Fruit fly (Drosophila melanogaster): ENCODE data around the gene CkIIalpha-i1.

CkIIalpha-i1 gene

dm6 chr3L:15816714-15817113, at the start of gene CkIIalpha-i1 (continued):
- TF ChIP-seq CG7556 (GFP tag; optimal IDR thresholded peaks at IDR 0.05) (no peak), vnd (GFP tag; IDR thresholded peaks at IDR 0.05; ENCODE audit: partially characterized antibody) (peak; percentile 97), CG7372 (GFP tag; IDR thresholded peaks at IDR 0.05) (no peak), klu (GFP tag; IDR thresholded peaks at IDR 0.05) (no peak), BEAF-32 (GFP tag; optimal IDR thresholded peaks at IDR 0.05) (peak; percentile 80), Dad (GFP tag; optimal IDR thresholded peaks at IDR 0.05) (no peak), btn (GFP tag; optimal IDR thresholded peaks at IDR 0.05) (no peak), MBD-R2 (GFP tag; IDR thresholded peaks at IDR 0.05) (peak; percentile 58), Stat92E (GFP tag; optimal IDR thresholded peaks at IDR 0.05) (no peak), sr (GFP tag; IDR thresholded peaks at IDR 0.05) (no peak), Dek (tag; optimal IDR thresholded peaks at IDR 0.05) (no peak), CG17328 (GFP tag; IDR thresholded peaks at IDR 0.05) (no peak), slbo (GFP tag; IDR thresholded peaks at IDR 0.05) (no peak), Side (GFP tag; optimal IDR thresholded peaks at IDR 0.05) (no peak), CG13775 (GFP tag; optimal IDR thresholded peaks at IDR 0.05) (no peak), bcd (GFP tag; optimal IDR thresholded peaks at IDR 0.05) (no peak), CG8765 (GFP tag; IDR thresholded peaks at IDR 0.05) (no peak), Taf1 (GFP tag; IDR thresholded peaks at IDR 0.05) (no peak), CG15514 (GFP tag; optimal IDR thresholded peaks at IDR 0.05) (no peak), peb (GFP tag; IDR thresholded peaks at IDR 0.05) (no peak), seq (GFP tag; IDR thresholded peaks at IDR 0.05) (no peak), HLH3B (GFP tag; IDR thresholded peaks at IDR 0.05) (no peak), Antp (GFP tag; optimal IDR thresholded peaks at IDR 0.05) (no peak), CG3838 (GFP tag; optimal IDR thresholded peaks at IDR 0.05) (no peak), CG2120 (GFP tag; optimal IDR thresholded peaks at IDR 0.05) (no peak), tin (GFP tag; optimal IDR thresholded peaks at IDR 0.05) (no peak), CG14441 (GFP tag; IDR thresholded peaks at IDR 0.05) (no peak), unpg (GFP tag; optimal IDR thresholded peaks at IDR 0.05) (no peak), Chrac-16 (GFP tag; optimal IDR thresholded peaks at IDR 0.05) (no peak), CG15601 (tag; optimal IDR thresholded peaks at IDR 0.05) (no peak), chn (GFP tag; optimal IDR thresholded peaks at IDR 0.05) (no peak), CG12104 (GFP tag; optimal IDR thresholded peaks at IDR 0.05) (no peak), h (optimal IDR thresholded peaks at IDR 0.05) (no peak), ind (GFP tag; optimal IDR thresholded peaks at IDR 0.05) (no peak), trem (tag; optimal IDR thresholded peaks at IDR 0.05) (peak; percentile 22), CG31441 (GFP tag; IDR thresholded peaks at IDR 0.05) (no peak), CG11085 (GFP tag; IDR thresholded peaks at IDR 0.05) (no peak), CG10274 (GFP tag; optimal IDR thresholded peaks at IDR 0.05) (no peak), Ptx1 (GFP tag; IDR thresholded peaks at IDR 0.05) (no peak), ac (GFP tag; optimal IDR thresholded peaks at IDR 0.05) (no peak), tup (GFP tag; optimal IDR thresholded peaks at IDR 0.05) (no peak), Scr (GFP tag; IDR thresholded peaks at IDR 0.05; ENCODE audit: partially characterized antibody) (peak; percentile 94), gfzf (GFP tag; optimal IDR thresholded peaks at IDR 0.05) (no peak), NfI (GFP tag; optimal IDR thresholded peaks at IDR 0.05) (no peak), CG1529 (GFP tag; optimal IDR thresholded peaks at IDR 0.05) (no peak), jumu (GFP tag; optimal IDR thresholded peaks at IDR 0.05) (no peak), CG10267 (tag; optimal IDR thresholded peaks at IDR 0.05) (peak; percentile 5), Lpt (GFP tag; optimal IDR thresholded peaks at IDR 0.05) (no peak), CG16813 (GFP tag; IDR thresholded peaks at IDR 0.05; ENCODE audit: partially characterized antibody) (peak; percentile 97), Nf-YA (GFP tag; IDR thresholded peaks at IDR 0.05) (no peak), fd102C (GFP tag; optimal IDR thresholded peaks at IDR 0.05) (no peak), CG1603 (tag; optimal IDR thresholded peaks at IDR 0.05) (peak; percentile 26), gem (tag; optimal IDR thresholded peaks at IDR 0.05) (no peak)
